Fruit fly (Drosophila melanogaster): ENCODE results near the gene CG2211.

CG2211 gene

dm6 chr3L:1374438-1375133 lies 39.4 kb upstream of the CG2211 start (continued):
- TF ChIP-seq CG12219 (GFP tag; optimal IDR thresholded peaks at IDR 0.05) (no peak), CG1603 (tag; optimal IDR thresholded peaks at IDR 0.05) (peak; percentile 46), nom (GFP tag; optimal IDR thresholded peaks at IDR 0.05) (no peak), dm (GFP tag; optimal IDR thresholded peaks at IDR 0.05) (no peak), Dip2 (GFP tag; IDR thresholded peaks at IDR 0.05) (no peak), tup (GFP tag; optimal IDR thresholded peaks at IDR 0.05) (no peak), toy (GFP tag; IDR thresholded peaks at IDR 0.05) (no peak), CG33557 (GFP tag; optimal IDR thresholded peaks at IDR 0.05) (no peak), HLH54F (GFP tag; optimal IDR thresholded peaks at IDR 0.05) (no peak), ato (GFP tag; IDR thresholded peaks at IDR 0.05; ENCODE audit: partially characterized antibody) (no peak), Asciz (GFP tag; optimal IDR thresholded peaks at IDR 0.05) (peak; percentile 0), CoRest (tag; optimal IDR thresholded peaks at IDR 0.05) (no peak), gem (tag; optimal IDR thresholded peaks at IDR 0.05) (peak; percentile 59), CG8478 (optimal IDR thresholded peaks at IDR 0.05) (no peak), Hr78 (GFP tag; optimal IDR thresholded peaks at IDR 0.05) (peak in 1 of 2 experiments; percentile 1), sisA (GFP tag; IDR thresholded peaks at IDR 0.05) (0 out of 2 replicates have a peak, but pooled peaks have one; percentile 24), grau (tag; optimal IDR thresholded peaks at IDR 0.05) (peak; percentile 77), CG6175 (GFP tag; IDR thresholded peaks at IDR 0.05) (0 out of 3 replicates have a peak, but pooled peaks have one; percentile 20), Sox100B (GFP tag; optimal IDR thresholded peaks at IDR 0.05) (no peak), CG9817 (tag; optimal IDR thresholded peaks at IDR 0.05) (no peak), Dip3 (GFP tag; optimal IDR thresholded peaks at IDR 0.05) (no peak), bab2 (GFP tag; optimal IDR thresholded peaks at IDR 0.05) (no peak), kni (GFP tag; optimal IDR thresholded peaks at IDR 0.05) (peak; percentile 30), unc-4 (GFP tag; IDR thresholded peaks at IDR 0.05; ENCODE audit: partially characterized antibody) (no peak), Pdp1 (GFP tag; optimal IDR thresholded peaks at IDR 0.05) (no peak), CG13287 (GFP tag; IDR thresholded peaks at IDR 0.05; ENCODE audit: partially characterized antibody) (no peak), CG8944 (GFP tag; optimal IDR thresholded peaks at IDR 0.05) (no peak), CG12155 (GFP tag; optimal IDR thresholded peaks at IDR 0.05) (no peak), tgo (GFP tag; IDR thresholded peaks at IDR 0.05) (no peak), CG11456 (GFP tag; IDR thresholded peaks at IDR 0.05) (0 out of 3 replicates have a peak, but pooled peaks have one; percentile 2), ac (GFP tag; optimal IDR thresholded peaks at IDR 0.05) (no peak), HmgD (GFP tag; optimal IDR thresholded peaks at IDR 0.05) (no peak), Taf1 (GFP tag; IDR thresholded peaks at IDR 0.05) (no peak), CG15269 (tag; optimal IDR thresholded peaks at IDR 0.05) (peak; percentile 21), CG4617 (GFP tag; optimal IDR thresholded peaks at IDR 0.05; ENCODE audit: borderline replicate concordance) (no peak), NFAT (GFP tag; IDR thresholded peaks at IDR 0.05) (no peak), CG14860 (GFP tag; IDR thresholded peaks at IDR 0.05; ENCODE audit: partially characterized antibody) (no peak), sens (GFP tag) (peak; percentile 35), CG14667 (GFP tag; IDR thresholded peaks at IDR 0.05) (peak; percentile 44; the same call in 1 of the 2 replicates), dpn (GFP tag; optimal IDR thresholded peaks at IDR 0.05) (no peak), CG13424 (tag; optimal IDR thresholded peaks at IDR 0.05) (no peak), CG15514 (GFP tag; optimal IDR thresholded peaks at IDR 0.05) (no peak), Usf (GFP tag; optimal IDR thresholded peaks at IDR 0.05) (no peak), CG11398 (GFP tag; optimal IDR thresholded peaks at IDR 0.05) (no peak), oc (tag; optimal IDR thresholded peaks at IDR 0.05) (no peak), zen (tag; optimal IDR thresholded peaks at IDR 0.05) (no peak), al (GFP tag; IDR thresholded peaks at IDR 0.05) (no peak), Opbp (GFP tag; IDR thresholded peaks at IDR 0.05; ENCODE audit: partially characterized antibody) (no peak), Dbx (GFP tag; IDR thresholded peaks at IDR 0.05) (no peak)

Measured in whole organism, embryonic.